Worm (Caenorhabditis elegans): Measurements from ENCODE around the gene F45G2.7.
"Not testable (repeated sequence)": the region's sequence is repeated elsewhere in the genome, so short reads cannot be mapped to it uniquely, and the experiment has no call there.

DNA sequence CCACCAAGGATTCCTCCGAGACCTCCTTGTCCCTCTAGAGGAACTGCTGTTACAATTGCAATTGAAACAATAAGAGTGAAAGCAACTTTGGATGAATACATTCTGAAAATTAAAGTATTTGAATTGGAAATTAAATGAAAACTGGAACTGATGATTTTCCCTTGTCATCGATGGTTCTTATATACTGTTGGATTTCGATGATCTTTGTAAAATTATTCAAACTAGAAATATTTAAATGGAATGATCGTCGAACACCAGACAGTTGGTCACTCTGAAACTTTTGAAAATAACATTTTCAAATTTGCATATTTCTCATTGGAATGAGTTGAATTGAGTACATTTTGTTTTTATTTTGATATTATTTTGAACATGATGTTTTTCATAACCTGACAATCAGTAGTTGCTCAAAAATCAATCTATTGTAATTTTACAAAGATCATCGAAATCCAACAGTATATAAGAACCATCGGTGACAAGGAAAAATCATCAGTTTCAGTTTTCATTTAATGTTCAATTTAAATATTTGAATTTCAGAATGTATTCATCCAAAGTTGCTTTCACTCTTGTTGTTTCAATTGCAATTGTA is 32.5 kb downstream of the F45G2.7 start, which contains the start of the genes srlf-9 and srlf-10:
- not testable (repeated sequence) for TF ChIP-seq snpc-4 (tag; optimal IDR thresholded peaks at IDR 0.05); skn-1 (tag; optimal IDR thresholded peaks at IDR 0.05); nhr-237 (tag; optimal IDR thresholded peaks at IDR 0.05); ama-1 (optimal IDR thresholded peaks at IDR 0.05); lin-39 (tag; optimal IDR thresholded peaks at IDR 0.05); egl-27 (tag; optimal IDR thresholded peaks at IDR 0.05); lsy-2 (tag; optimal IDR thresholded peaks at IDR 0.05); ceh-82 (tag; optimal IDR thresholded peaks at IDR 0.05); pag-3 (tag; optimal IDR thresholded peaks at IDR 0.05; ENCODE audit: borderline replicate concordance, insufficient read depth); nhr-28 (tag; optimal IDR thresholded peaks at IDR 0.05); lin-13 (GFP tag; optimal IDR thresholded peaks at IDR 0.05); elt-2 (tag; optimal IDR thresholded peaks at IDR 0.05); hlh-17 (GFP tag; optimal IDR thresholded peaks at IDR 0.05; ENCODE audit: borderline replicate concordance)

Data from whole organism, L1 larva.